Fruit fly (Drosophila melanogaster) whole organism, embryonic: Measurements from ENCODE around the gene CG6766.

Experiments
- Ada2b ChIP-seq: fragments of 200-800 bp; sonication (Bioruptor generic); IDR thresholded peaks from 2 replicates; pipeline ENCODE4 v1.3.6; 2022; ENCODE audit warnings: missing biosample characterization, missing genetic modification characterization
- CG12155 ChIP-seq: fragments of 200-800 bp; sonication (Bioruptor generic); optimal IDR thresholded peaks from 3 replicates; lab custom pipeline; 2016; ENCODE audit warnings: missing biosample characterization, missing genetic modification characterization
- CG12219 ChIP-seq: fragments of 200-800 bp; sonication (Bioruptor generic); optimal IDR thresholded peaks from 3 replicates; lab custom pipeline; 2018; ENCODE audit warnings: missing biosample characterization, mild to moderate bottlenecking, missing genetic modification characterization
- CG13894 ChIP-seq: fragments of 200-800 bp; sonication (Bioruptor generic); optimal IDR thresholded peaks from 3 replicates; lab custom pipeline; 2018; ENCODE audit warnings: missing biosample characterization, mild to moderate bottlenecking, missing genetic modification characterization, moderate library complexity
- CG14441 ChIP-seq: fragments of 200-800 bp; sonication (Bioruptor generic); IDR thresholded peaks from 2 replicates; pipeline ENCODE4 v1.3.6; 2022; ENCODE audit warnings: missing biosample characterization, missing genetic modification characterization
- CG14860 ChIP-seq: fragments of 200-800 bp; sonication (Bioruptor generic); IDR thresholded peaks from 3 replicates; pipeline ENCODE4 v1.3.6; 2022; ENCODE audit warnings: missing biosample characterization, missing genetic modification characterization; ENCODE audit not compliant: partially characterized antibody
- CG18599 ChIP-seq: fragments of 200-800 bp; sonication (Bioruptor generic); optimal IDR thresholded peaks from 3 replicates; lab custom pipeline; 2017; ENCODE audit warnings: missing biosample characterization, missing genetic modification characterization, mild to moderate bottlenecking, moderate library complexity, missing genetic modification reagents
- CG32532 ChIP-seq: fragments of 200-800 bp; sonication (Bioruptor generic); IDR thresholded peaks from 2 replicates; pipeline ENCODE4 v1.3.6; 2022; ENCODE audit warnings: missing biosample characterization, missing genetic modification characterization
- CG3726 ChIP-seq: fragments of 200-800 bp; sonication (Bioruptor generic); IDR thresholded peaks from 3 replicates; pipeline ENCODE4, ENCODE4 v1.3.6; 2022; ENCODE audit warnings: missing biosample characterization, missing genetic modification characterization
- CG7372 ChIP-seq: fragments of 200-800 bp; sonication (Bioruptor generic); IDR thresholded peaks from 2 replicates; pipeline ENCODE4 v1.3.6; 2022; ENCODE audit warnings: missing biosample characterization, missing genetic modification characterization
- CG7987 ChIP-seq: fragments of 200-800 bp; sonication (Bioruptor generic); optimal IDR thresholded peaks from 2 replicates; lab custom pipeline; 2018; ENCODE audit warnings: missing biosample characterization, mild to moderate bottlenecking, missing genetic modification characterization, moderate library complexity
- Chrac-16 ChIP-seq: fragments of 200-800 bp; sonication (Bioruptor generic); optimal IDR thresholded peaks from 3 replicates; lab custom pipeline; 2016; ENCODE audit warnings: missing biosample characterization, missing genetic modification characterization
- E2f1 ChIP-seq: fragments of 200-800 bp; sonication (Bioruptor generic); IDR thresholded peaks from 2 replicates; pipeline ENCODE4 v1.3.6; 2022; ENCODE audit warnings: missing biosample characterization, missing genetic modification characterization
- E2f2 ChIP-seq: fragments of 200-800 bp; sonication (Bioruptor generic); IDR thresholded peaks from 2 replicates; pipeline ENCODE4 v1.3.6; 2022; ENCODE audit warnings: missing biosample characterization, missing genetic modification characterization
- H2.0 ChIP-seq: fragments of 200-800 bp; sonication (Bioruptor generic); IDR thresholded peaks from 2 replicates; pipeline ENCODE4 v1.3.6; 2022; ENCODE audit warnings: missing biosample characterization, missing genetic modification characterization
- HHEX ChIP-seq: fragments of 200-800 bp; sonication (Bioruptor generic); optimal IDR thresholded peaks from 3 replicates; lab custom pipeline; 2017; ENCODE audit warnings: missing biosample characterization, mild to moderate bottlenecking, missing genetic modification characterization, missing genetic modification reagents
- HmgD ChIP-seq: fragments of 200-800 bp; sonication (Bioruptor generic); optimal IDR thresholded peaks from 3 replicates; lab custom pipeline; 2016; ENCODE audit warnings: missing biosample characterization, missing genetic modification characterization
- Meics ChIP-seq: fragments of 200-800 bp; sonication (Bioruptor generic); optimal IDR thresholded peaks from 2 replicates; lab custom pipeline; 2017; ENCODE audit warnings: missing biosample characterization, mild to moderate bottlenecking, missing genetic modification characterization
- Myb ChIP-seq: fragments of 200-800 bp; sonication (Bioruptor generic); optimal IDR thresholded peaks from 2 replicates; lab custom pipeline; 2016; ENCODE audit warnings: missing biosample characterization, missing genetic modification characterization
- NC2β ChIP-seq: fragments of 200-800 bp; sonication (Bioruptor generic); optimal IDR thresholded peaks from 2 replicates; lab custom pipeline; 2016; ENCODE audit warnings: missing biosample characterization, missing genetic modification characterization
- Nf-YC ChIP-seq: fragments of 200-800 bp; optimal IDR thresholded peaks from 3 replicates; lab custom pipeline; 2019; ENCODE audit warnings: missing biosample characterization, mild to moderate bottlenecking, missing genetic modification characterization, moderate library complexity
- Scr ChIP-seq: fragments of 200-800 bp; sonication (Bioruptor generic); IDR thresholded peaks from 2 replicates; pipeline ENCODE4 v1.3.6; 2022; ENCODE audit warnings: missing biosample characterization, missing genetic modification characterization; ENCODE audit not compliant: partially characterized antibody
- Xbp1 ChIP-seq: fragments of 200-800 bp; sonication (Bioruptor generic); optimal IDR thresholded peaks from 3 replicates; lab custom pipeline; 2016; ENCODE audit warnings: missing biosample characterization, mild to moderate bottlenecking, missing genetic modification characterization
- al ChIP-seq: fragments of 200-800 bp; sonication (Bioruptor generic); IDR thresholded peaks from 2 replicates; pipeline ENCODE4 v1.3.6; 2022; ENCODE audit warnings: missing biosample characterization, missing genetic modification characterization
- bigmax ChIP-seq: fragments of 200-800 bp; sonication (Bioruptor generic); optimal IDR thresholded peaks from 2 replicates; lab custom pipeline; 2018; ENCODE audit warnings: missing biosample characterization, mild to moderate bottlenecking, missing genetic modification characterization
- chif ChIP-seq, 2 experiments: fragments of 200-800 bp; sonication (Bioruptor generic); optimal IDR thresholded peaks; 3 replicates each; lab custom pipeline; 2016; ENCODE audit warnings: missing biosample characterization in 2 of 2, missing genetic modification characterization in 2 of 2
- cwo ChIP-seq: fragments of 200-800 bp; sonication (Bioruptor generic); optimal IDR thresholded peaks from 3 replicates; lab custom pipeline; 2017; ENCODE audit warnings: missing biosample characterization, missing genetic modification characterization, mild to moderate bottlenecking, moderate library complexity, missing genetic modification reagents
- dm ChIP-seq: fragments of 200-800 bp; sonication (Bioruptor generic); optimal IDR thresholded peaks from 3 replicates; lab custom pipeline; 2016; ENCODE audit warnings: missing biosample characterization, missing genetic modification characterization
- eve ChIP-seq, 2 experiments: fragments of >200 bp; optimal IDR thresholded peaks; 2 replicates each; lab custom pipeline; 2017; ENCODE audit warnings: missing biosample characterization in 2 of 2, missing genetic modification characterization in 2 of 2
- fu2 ChIP-seq: fragments of 200-800 bp; sonication (Bioruptor generic); optimal IDR thresholded peaks from 2 replicates; lab custom pipeline; 2016; ENCODE audit warnings: missing biosample characterization, missing genetic modification characterization
- gcm ChIP-seq: fragments of 200-800 bp; sonication (Bioruptor generic); optimal IDR thresholded peaks from 2 replicates; lab custom pipeline; 2019; ENCODE audit warnings: missing biosample characterization, mild to moderate bottlenecking, missing genetic modification characterization, moderate library complexity
- h ChIP-seq: fragments of >200 bp; optimal IDR thresholded peaks from 2 replicates; lab custom pipeline; 2017
- ken ChIP-seq: fragments of 200-800 bp; sonication (Bioruptor generic); IDR thresholded peaks from 3 replicates; pipeline ENCODE4 v1.3.6; 2022; ENCODE audit warnings: missing biosample characterization, missing genetic modification characterization
- lab ChIP-seq: fragments of 200-800 bp; sonication (Bioruptor generic); optimal IDR thresholded peaks from 3 replicates; lab custom pipeline; 2017; ENCODE audit warnings: missing biosample characterization, missing genetic modification characterization, mild to moderate bottlenecking, moderate library complexity, missing genetic modification reagents
- pita ChIP-seq: fragments of 200-800 bp; sonication (Bioruptor generic); optimal IDR thresholded peaks from 2 replicates; lab custom pipeline; 2017; ENCODE audit warnings: missing biosample characterization, mild to moderate bottlenecking, missing genetic modification characterization
- pnt ChIP-seq: fragments of 200-800 bp; sonication (Bioruptor generic); optimal IDR thresholded peaks from 3 replicates; lab custom pipeline; 2016; ENCODE audit warnings: missing biosample characterization, missing genetic modification characterization
- prd ChIP-seq, 3 experiments: fragments of >200 bp in 2 of 3; fragments of 200-800 bp in 1 of 3; sonication (Bioruptor generic) in 1 of 3; optimal IDR thresholded peaks in 2 of 3; IDR thresholded peaks in 1 of 3; 2 replicates in 2 of 3; 3 replicates in 1 of 3; pipeline versions ENCODE4 v1.3.6 to Lab custom; 2017 to 2022; ENCODE audit warnings: missing biosample characterization in 1 of 3, missing genetic modification characterization in 1 of 3
- ro ChIP-seq: fragments of 200-800 bp; sonication (Bioruptor generic); IDR thresholded peaks from 2 replicates; pipeline ENCODE4 v1.3.6; 2022; ENCODE audit warnings: missing biosample characterization, missing genetic modification characterization
- scrt ChIP-seq: fragments of 200-800 bp; sonication (Bioruptor generic); optimal IDR thresholded peaks from 2 replicates; lab custom pipeline; 2018; ENCODE audit warnings: missing biosample characterization, mild to moderate bottlenecking, missing genetic modification characterization, moderate library complexity
- sens-2 ChIP-seq: fragments of 200-800 bp; sonication (Bioruptor generic); IDR thresholded peaks from 2 replicates; pipeline ENCODE4 v1.3.6; 2022; ENCODE audit warnings: missing biosample characterization, missing genetic modification characterization
- shn ChIP-seq: fragments of 200-800 bp; sonication (Bioruptor generic); optimal IDR thresholded peaks from 3 replicates; lab custom pipeline; 2016; ENCODE audit warnings: missing biosample characterization, missing genetic modification characterization
- sima ChIP-seq: fragments of 200-800 bp; sonication (Bioruptor generic); optimal IDR thresholded peaks from 2 replicates; lab custom pipeline; 2016; ENCODE audit warnings: missing biosample characterization, missing genetic modification characterization
- vfl ChIP-seq: fragments of 200-800 bp; sonication (Bioruptor generic); optimal IDR thresholded peaks from 2 replicates; lab custom pipeline; 2016; ENCODE audit warnings: missing biosample characterization, missing genetic modification characterization
- vvl ChIP-seq: fragments of 200-800 bp; sonication (Bioruptor generic); IDR thresholded peaks from 2 replicates; pipeline ENCODE4 v1.3.6; 2022; ENCODE audit warnings: missing biosample characterization, missing genetic modification characterization
- wor ChIP-seq: fragments of 200-800 bp; sonication (Bioruptor generic); IDR thresholded peaks from 2 replicates; pipeline ENCODE4 v1.3.6; 2022; ENCODE audit warnings: missing biosample characterization, missing genetic modification characterization
- z ChIP-seq: fragments of 200-800 bp; sonication (Bioruptor generic); IDR thresholded peaks from 3 replicates; pipeline ENCODE4 v1.3.6; 2022; ENCODE audit warnings: missing biosample characterization, missing genetic modification characterization
- zfh1 ChIP-seq: fragments of 200-800 bp; sonication (Bioruptor generic); IDR thresholded peaks from 3 replicates; pipeline ENCODE4 v1.3.6; 2022; ENCODE audit warnings: missing biosample characterization, missing genetic modification characterization

The CG6766 gene

DNA sequence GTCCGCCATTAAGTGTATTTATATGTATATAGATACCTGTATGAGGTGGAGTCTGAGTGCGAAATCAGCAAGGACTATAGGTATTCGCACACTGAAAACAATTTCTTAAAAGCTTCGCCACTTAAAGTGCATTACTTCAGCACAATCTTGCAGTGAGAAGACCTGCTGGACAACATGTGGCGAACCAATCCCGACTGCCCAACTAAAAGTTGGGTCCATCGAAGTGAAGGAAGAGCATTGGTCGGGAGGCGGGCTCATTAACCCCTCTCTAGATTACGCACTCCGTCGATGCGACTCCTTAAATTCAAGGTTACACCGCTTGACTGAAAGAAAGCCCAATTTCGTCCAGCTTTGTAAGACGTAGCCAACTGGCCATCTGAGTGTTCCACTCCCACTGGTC lies 27.2 kb downstream of the CG6766 start:
- TF ChIP-seq Chrac-16 (GFP tag; lab: Kevin White, UChicago) (no peak), HHEX (GFP tag; lab: Kevin White, UChicago) (no peak), prd (optimal IDR thresholded peaks at IDR 0.05; lab: Kevin White, UChicago) (no peak), prd (GFP tag; IDR thresholded peaks at IDR 0.05; lab: Robert Waterston, UW) (no peak), CG32532 (GFP tag; lab: Robert Waterston, UW) (no peak), eve (GFP tag; optimal IDR thresholded peaks at IDR 0.05; lab: Kevin White, UChicago) (no peak), ro (GFP tag; lab: Robert Waterston, UW) (no peak), Myb (no peak), CG13894 (tag; lab: Kevin White, UChicago) (no peak)

DNA sequence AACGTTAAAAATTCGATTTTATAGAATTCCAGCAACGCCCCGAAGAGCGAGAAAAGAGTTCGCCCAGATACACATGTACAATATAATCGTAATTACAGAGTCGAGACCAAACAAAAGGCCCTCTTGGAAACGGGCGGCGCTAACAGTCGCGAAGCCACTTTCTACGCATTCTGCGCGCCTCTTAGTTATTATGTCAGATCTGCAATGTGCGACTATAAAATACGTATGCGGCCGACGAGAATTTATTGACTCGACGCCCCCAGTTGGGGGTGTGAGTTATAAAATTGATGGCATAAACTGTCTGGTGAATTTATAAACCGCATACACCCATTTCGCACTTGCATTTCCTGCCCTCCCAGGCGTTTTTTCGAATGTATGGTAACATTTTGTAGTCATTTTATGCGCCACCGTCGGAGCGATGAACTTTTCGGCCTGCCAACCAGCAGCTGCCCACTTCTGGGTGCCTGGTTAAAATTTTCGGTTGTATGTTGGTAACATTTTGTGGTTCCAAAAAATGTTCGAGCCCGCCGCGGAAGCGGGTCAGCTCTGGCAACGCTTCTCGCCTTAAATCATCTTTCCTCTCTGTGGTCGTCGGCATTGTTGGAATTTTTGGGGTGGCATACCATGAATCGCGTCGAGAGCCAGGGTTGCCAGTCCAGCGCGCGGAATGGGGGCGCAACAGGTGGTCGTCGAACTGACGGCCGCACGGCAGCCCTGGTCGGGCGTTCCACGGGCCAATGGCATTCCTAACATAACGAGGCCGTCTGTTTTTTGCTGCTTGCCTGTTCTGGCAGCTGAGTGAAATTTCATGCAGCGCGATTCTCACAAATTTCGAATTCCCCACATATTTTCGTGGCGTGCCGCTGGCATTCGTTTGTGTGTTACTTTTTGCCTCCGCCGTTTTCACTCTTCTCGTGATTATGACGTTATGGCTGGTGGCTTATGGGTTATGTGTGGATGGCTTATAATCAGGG lies 28.5 kb downstream of the CG6766 start:
- TF ChIP-seq NC2β (GFP tag; lab: Kevin White, UChicago) (peak; percentile 70), shn (GFP tag; lab: Kevin White, UChicago) (peak; percentile 87), zfh1 (GFP tag; lab: Robert Waterston, UW) (no peak), CG14441 (no peak), h (lab: Kevin White, UChicago) (no peak), vvl (GFP tag; lab: Robert Waterston, UW) (no peak), pnt (GFP tag; lab: Kevin White, UChicago) (peak; percentile 71), CG12219 (GFP tag; lab: Kevin White, UChicago) (peak; percentile 60), CG7987 (GFP tag; lab: Kevin White, UChicago) (peak; percentile 27), Ada2b (no peak), scrt (GFP tag; lab: Kevin White, UChicago) (no peak), Scr (no peak), Meics (GFP tag; lab: Kevin White, UChicago) (peak; percentile 83), wor (GFP tag; lab: Robert Waterston, UW) (no peak), CG7372 (no peak), HmgD (GFP tag; lab: Kevin White, UChicago) (peak; percentile 54), vfl (GFP tag; lab: Kevin White, UChicago) (peak; percentile 18), sens-2 (no peak), prd (optimal IDR thresholded peaks at IDR 0.05; lab: Kevin White, UChicago) (no peak), prd (GFP tag; IDR thresholded peaks at IDR 0.05; lab: Robert Waterston, UW) (no peak), CG14860 (GFP tag; lab: Robert Waterston, UW) (no peak), E2f2 (GFP tag; lab: Robert Waterston, UW) (no peak), CG12155 (GFP tag; lab: Kevin White, UChicago) (peak; percentile 70), sima (GFP tag; lab: Kevin White, UChicago) (no peak), HHEX (GFP tag; lab: Kevin White, UChicago) (peak; percentile 68), Nf-YC (peak; percentile 93), Xbp1 (GFP tag; lab: Kevin White, UChicago) (peak; percentile 77), pita (GFP tag; lab: Kevin White, UChicago) (no peak), E2f1 (GFP tag; lab: Robert Waterston, UW) (no peak), lab (GFP tag; lab: Kevin White, UChicago) (peak; percentile 94), cwo (GFP tag; lab: Kevin White, UChicago) (peak; percentile 89), CG18599 (peak; percentile 94), dm (GFP tag; lab: Kevin White, UChicago) (peak; percentile 84), H2.0 (no peak), fu2 (GFP tag; lab: Kevin White, UChicago) (peak; percentile 58), ken (GFP tag; lab: Robert Waterston, UW) (no peak), bigmax (GFP tag; lab: Kevin White, UChicago) (peak; percentile 56), CG3726 (GFP tag; lab: Robert Waterston, UW) (no peak), gcm (GFP tag; lab: Kevin White, UChicago) (peak; percentile 77), chif (GFP tag; optimal IDR thresholded peaks at IDR 0.05; lab: Kevin White, UChicago) (peak; percentile 49 to 61), z (GFP tag; lab: Robert Waterston, UW) (no peak), al (GFP tag; lab: Robert Waterston, UW) (no peak)
